Worm (Caenorhabditis elegans) whole organism, L1 larva: ENCODE measurements around the gene cutl-11.

ENCODE experiments used
- ama-1 ChIP-seq: fragments of 150-350 bp; optimal IDR thresholded peaks from 2 replicates; lab custom pipeline; 2014
- elt-3 ChIP-seq, 6 experiments: fragments of 150-350 bp in 1 of 6; sonication (generic microtip); optimal IDR thresholded peaks; 2 replicates each; lab custom pipeline; 2017 to 2018; ENCODE audit warnings: missing biosample characterization in 6 of 6, missing genetic modification characterization in 6 of 6, inconsistent platforms in 1 of 6
- grh-1 ChIP-seq: fragments of 200-800 bp; sonication (Bioruptor generic); IDR thresholded peaks from 2 replicates; pipeline ENCODE4 v1.3.6; 2022; ENCODE audit warnings: missing genetic modification reagents, missing genetic modification characterization, missing compliant biosample characterization
- lin-13 ChIP-seq: fragments of 150-350 bp; optimal IDR thresholded peaks from 2 replicates; lab custom pipeline; 2014; ENCODE audit warnings: missing biosample characterization, missing genetic modification reagents, missing genetic modification characterization
- mdl-1 ChIP-seq, 2 experiments: fragments of 150-350 bp; optimal IDR thresholded peaks; 2 replicates each; lab custom pipeline; 2014 to 2017; ENCODE audit warnings: missing biosample characterization in 2 of 2, missing genetic modification characterization in 2 of 2, inconsistent platforms in 1 of 2
- mep-1 ChIP-seq: fragments of 150-350 bp; optimal IDR thresholded peaks from 2 replicates; lab custom pipeline; 2014; ENCODE audit warnings: missing biosample characterization, missing genetic modification characterization
- sox-4 ChIP-seq: sonication (generic microtip); optimal IDR thresholded peaks from 2 replicates; lab custom pipeline; 2016; ENCODE audit warnings: missing genetic modification characterization, missing compliant biosample characterization
- tbx-2 ChIP-seq: sonication (generic microtip); optimal IDR thresholded peaks from 2 replicates; lab custom pipeline; 2016; ENCODE audit warnings: missing genetic modification characterization, missing compliant biosample characterization

DNA sequence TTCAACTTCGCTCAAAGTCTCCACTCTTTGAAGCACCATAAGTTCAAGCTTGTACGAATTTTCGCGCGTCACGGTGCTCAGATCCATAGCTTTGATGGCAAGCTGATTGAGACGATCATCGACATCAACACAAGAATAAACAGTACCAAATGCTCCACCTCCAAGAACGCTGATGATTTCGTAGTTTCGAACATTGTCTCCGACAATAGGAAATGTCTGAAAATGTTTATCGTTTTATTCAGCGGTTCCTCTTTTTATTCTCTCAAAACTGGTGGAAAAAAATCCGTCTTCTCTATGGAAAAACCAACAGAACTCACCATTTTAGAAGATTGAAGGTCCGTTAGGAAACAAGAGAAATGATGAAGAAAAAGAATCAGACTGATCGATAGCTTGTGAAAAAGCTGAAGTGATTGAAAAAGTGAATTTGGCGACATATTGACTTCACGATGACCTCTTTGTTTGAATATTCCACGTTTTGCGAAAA is 37.2 kb upstream of the cutl-11 start, which contains the start of gene C44C10.7:
- TF ChIP-seq lin-13 (GFP tag; lab: Kevin White, UChicago), result no peak
- TF ChIP-seq mdl-1 (tag; optimal IDR thresholded peaks at IDR 0.05; lab: Kevin White, UChicago), result no peak
- no peak for TF ChIP-seq sox-4 (tag; lab: Kevin White, UChicago)
- no peak for TF ChIP-seq tbx-2
- no peak for TF ChIP-seq mep-1 (tag; lab: Kevin White, UChicago)
- TF ChIP-seq grh-1 (GFP tag; lab: Robert Waterston, UW), result no peak
- no peak for TF ChIP-seq ama-1 (lab: Kevin White, UChicago)
- TF ChIP-seq elt-3 (tag; optimal IDR thresholded peaks at IDR 0.05; lab: Kevin White, UChicago), result no peak
